Worm (Caenorhabditis elegans) whole organism, young adult: ENCODE results near the gene rpn-2.

Source experiments
- B0261.1 ChIP-seq: sonication (generic microtip); optimal IDR thresholded peaks from 2 replicates; lab custom pipeline; 2016; ENCODE audit warnings: mild to moderate bottlenecking, missing genetic modification characterization, moderate library complexity, missing compliant biosample characterization
- Y53F4B.3 ChIP-seq: fragments of 200-800 bp; sonication (Bioruptor generic); IDR thresholded peaks from 2 replicates; pipeline ENCODE4 v1.3.6; 2022; ENCODE audit warnings: missing genetic modification reagents, missing genetic modification characterization, missing compliant biosample characterization
- Y95B8A.8 ChIP-seq: fragments of 200-800 bp; sonication (Bioruptor generic); IDR thresholded peaks from 2 replicates; pipeline ENCODE4 v1.3.6; 2022; ENCODE audit warnings: missing genetic modification reagents, missing genetic modification characterization, missing compliant biosample characterization
- cebp-2 ChIP-seq: fragments of 200-800 bp; sonication (Bioruptor generic); IDR thresholded peaks from 2 replicates; pipeline ENCODE4 v1.3.6; 2022; ENCODE audit warnings: missing genetic modification characterization, missing compliant biosample characterization
- ceh-79 ChIP-seq: sonication (generic microtip); optimal IDR thresholded peaks from 2 replicates; lab custom pipeline; 2017; ENCODE audit warnings: mild to moderate bottlenecking, missing genetic modification characterization, missing compliant biosample characterization
- chd-7 ChIP-seq: sonication (generic microtip); optimal IDR thresholded peaks from 2 replicates; lab custom pipeline; 2016; ENCODE audit warnings: mild to moderate bottlenecking, missing genetic modification characterization, moderate library complexity, missing compliant biosample characterization
- lin-54 ChIP-seq: fragments of 200-800 bp; sonication (Bioruptor generic); optimal IDR thresholded peaks from 2 replicates; lab custom pipeline; 2018; ENCODE audit warnings: mild to moderate bottlenecking, missing genetic modification characterization, missing compliant biosample characterization
- pha-4 ChIP-seq: fragments of 150-350 bp; sonication (generic microtip); optimal IDR thresholded peaks from 2 replicates; lab custom pipeline; 2014; ENCODE audit warnings: missing biosample characterization, missing genetic modification reagents, missing genetic modification characterization
- sdz-38 ChIP-seq: sonication (generic microtip); optimal IDR thresholded peaks from 2 replicates; lab custom pipeline; 2016; ENCODE audit warnings: missing genotype, missing genetic modification characterization, missing compliant biosample characterization
- unc-62 ChIP-seq: fragments of 150-350 bp; optimal IDR thresholded peaks from 2 replicates; lab custom pipeline; 2014; ENCODE audit warnings: missing biosample characterization, missing genetic modification reagents, missing genetic modification characterization
- zfh-2 ChIP-seq: fragments of 200-800 bp; sonication (Bioruptor generic); conservative IDR thresholded peaks from 2 replicates; pipeline ENCODE4 v1.3.6; 2022; ENCODE audit warnings: missing genetic modification reagents, missing genetic modification characterization, missing compliant biosample characterization

DNA sequence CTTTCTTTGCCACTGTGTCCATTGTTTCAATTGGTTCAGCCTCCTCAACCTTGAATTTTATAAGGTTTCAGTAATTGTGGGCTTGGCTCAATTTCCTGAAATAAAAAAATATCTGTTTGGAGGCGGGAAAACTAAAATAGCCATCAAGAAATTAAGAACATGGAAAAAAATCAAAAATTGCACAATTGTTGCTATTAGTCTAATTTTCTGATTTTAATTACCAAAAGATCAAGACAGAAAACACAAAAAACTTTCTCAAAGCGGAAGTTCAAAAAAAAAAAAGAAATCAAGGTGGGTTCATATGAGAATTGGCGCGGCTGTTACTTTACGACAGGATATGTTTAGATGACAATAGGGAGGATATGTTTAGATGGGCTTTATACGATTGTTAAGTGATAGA lies 31.9 kb downstream of the rpn-2 start, which contains the start of gene esyt-2:
- TF ChIP-seq Y53F4B.3 (GFP tag; lab: Robert Waterston, UW) (no peak), ceh-79 (tag; lab: Kevin White, UChicago) (no peak), Y95B8A.8 (GFP tag; lab: Robert Waterston, UW) (no peak), unc-62 (no peak), chd-7 (no peak), sdz-38 (tag; lab: Kevin White, UChicago) (no peak), B0261.1 (tag; lab: Kevin White, UChicago) (no peak), pha-4 (no peak), zfh-2 (no peak), cebp-2 (GFP tag; lab: Robert Waterston, UW) (no peak), lin-54 (GFP tag; lab: Kevin White, UChicago) (no peak)
